Worm (Caenorhabditis elegans) whole organism, young adult: ENCODE measurements around the gene clec-124.

Experiments
- B0261.1 ChIP-seq: sonication (generic microtip); optimal IDR thresholded peaks from 2 replicates; lab custom pipeline; 2016; ENCODE audit warnings: mild to moderate bottlenecking, missing genetic modification characterization, moderate library complexity, missing compliant biosample characterization
- D2030.7 ChIP-seq: fragments of 200-800 bp; sonication (Bioruptor generic); IDR thresholded peaks from 2 replicates; pipeline ENCODE4 v1.3.6; 2022; ENCODE audit warnings: missing genetic modification reagents, missing genetic modification characterization, missing compliant biosample characterization
- F39B2.1 ChIP-seq: fragments of 200-800 bp; sonication (Bioruptor generic); IDR thresholded peaks from 2 replicates; pipeline ENCODE4 v1.3.6; 2022; ENCODE audit warnings: missing genetic modification reagents, missing genetic modification characterization, missing compliant biosample characterization
- F55B11.4 ChIP-seq: sonication (generic microtip); optimal IDR thresholded peaks from 2 replicates; lab custom pipeline; 2016; ENCODE audit warnings: missing compliant biosample characterization, missing genetic modification characterization, borderline replicate concordance; ENCODE audit not compliant: insufficient read depth
- T26A5.8 ChIP-seq: sonication (generic microtip); optimal IDR thresholded peaks from 2 replicates; lab custom pipeline; 2016; ENCODE audit warnings: missing genetic modification characterization, missing compliant biosample characterization
- ama-1 ChIP-seq, 3 experiments: fragments of 150-350 bp in 1 of 3; sonication (generic microtip) in 2 of 3; optimal IDR thresholded peaks; 2 replicates each; lab custom pipeline; 2014 to 2018; ENCODE audit warnings: missing biosample characterization in 2 of 3, missing genetic modification characterization in 2 of 3, missing genetic modification reagents in 2 of 3
- aptf-2 ChIP-seq: fragments of 200-800 bp; sonication (Bioruptor generic); conservative IDR thresholded peaks from 2 replicates; pipeline ENCODE4 v1.3.6; 2022; ENCODE audit warnings: missing genetic modification reagents, missing genetic modification characterization, missing compliant biosample characterization
- ceh-27 ChIP-seq: fragments of 200-800 bp; sonication (Bioruptor generic); optimal IDR thresholded peaks from 2 replicates; lab custom pipeline; 2018; ENCODE audit warnings: mild to moderate bottlenecking, missing genetic modification characterization, moderate library complexity, missing compliant biosample characterization
- dpl-1 ChIP-seq: fragments of 150-350 bp; optimal IDR thresholded peaks from 2 replicates; lab custom pipeline; 2014; ENCODE audit warnings: missing biosample characterization, missing genetic modification reagents, missing genetic modification characterization
- egl-44 ChIP-seq: fragments of 200-800 bp; sonication (Bioruptor generic); IDR thresholded peaks from 2 replicates; pipeline ENCODE4 v1.3.6; 2022; ENCODE audit warnings: missing genetic modification reagents, missing genetic modification characterization, missing compliant biosample characterization
- lin-35 ChIP-seq, 3 experiments: fragments of 150-350 bp in 2 of 3; sonication (generic microtip) in 1 of 3; optimal IDR thresholded peaks; 2 replicates each; lab custom pipeline; 2014 to 2018; ENCODE audit warnings: missing biosample characterization in 3 of 3, missing genetic modification characterization in 3 of 3, missing genetic modification reagents in 3 of 3
- nfya-1 ChIP-seq: sonication (generic microtip); optimal IDR thresholded peaks from 2 replicates; lab custom pipeline; 2017; ENCODE audit warnings: antibody characterized with exemption, missing compliant biosample characterization, missing genetic modification characterization, borderline replicate concordance; ENCODE audit not compliant: insufficient read depth
- snpc-4 ChIP-seq, 5 experiments: fragments of 150-350 bp in 1 of 5; sonication (generic microtip) in 4 of 5; optimal IDR thresholded peaks; 2 replicates each; lab custom pipeline; 2014 to 2018; ENCODE audit warnings: missing genetic modification characterization in 5 of 5, missing biosample characterization in 3 of 5, antibody characterized with exemption in 2 of 5, mild to moderate bottlenecking in 2 of 5, missing compliant biosample characterization in 2 of 5, missing genotype in 2 of 5, moderate library complexity in 2 of 5, missing genetic modification reagents in 1 of 5
- unc-62 ChIP-seq: fragments of 150-350 bp; optimal IDR thresholded peaks from 2 replicates; lab custom pipeline; 2014; ENCODE audit warnings: missing biosample characterization, missing genetic modification reagents, missing genetic modification characterization

- TF ChIP-seq T26A5.8 (tag; lab: Kevin White, UChicago) (no peak), snpc-4 (GFP tag; optimal IDR thresholded peaks at IDR 0.05; lab: Kevin White, UChicago) (no peak), snpc-4 (tag; optimal IDR thresholded peaks at IDR 0.05; lab: Kevin White, UChicago) (no peak), ceh-27 (no peak), unc-62 (GFP tag; lab: Kevin White, UChicago) (no peak), F39B2.1 (GFP tag; lab: Robert Waterston, UW) (no peak), lin-35 (GFP tag; optimal IDR thresholded peaks at IDR 0.05; lab: Kevin White, UChicago) (no peak), dpl-1 (no peak), aptf-2 (no peak), ama-1 (optimal IDR thresholded peaks at IDR 0.05; lab: Kevin White, UChicago) (no peak), ama-1 (GFP tag; optimal IDR thresholded peaks at IDR 0.05; lab: Kevin White, UChicago) (no peak), F55B11.4 (tag; lab: Kevin White, UChicago) (no peak), nfya-1 (tag; lab: Kevin White, UChicago) (no peak), D2030.7 (GFP tag; lab: Robert Waterston, UW) (no peak), B0261.1 (tag; lab: Kevin White, UChicago) (no peak), egl-44 (GFP tag; lab: Robert Waterston, UW) (no peak)
Observed at ce11 chrII:3210365-3210764, 39.1 kb upstream of the clec-124 start, which contains the start of gene ZC239.5.
